Fruit fly (Drosophila melanogaster) whole organism, embryonic: Measurements from ENCODE around the gene CG6066.

Experiments used
- Bgb ChIP-seq: fragments of 200-800 bp; sonication (Bioruptor generic); IDR thresholded peaks from 2 replicates; pipeline ENCODE4 v1.3.6; 2022; ENCODE audit warnings: missing biosample characterization, missing genetic modification characterization; ENCODE audit not compliant: partially characterized antibody
- CG11695 ChIP-seq: fragments of 200-800 bp; sonication (Bioruptor generic); IDR thresholded peaks from 3 replicates; pipeline ENCODE4 v1.3.6; 2022; ENCODE audit warnings: missing biosample characterization, missing genetic modification characterization
- CG13287 ChIP-seq: fragments of 200-800 bp; sonication (Bioruptor generic); IDR thresholded peaks from 2 replicates; pipeline ENCODE4 v1.3.6; 2022; ENCODE audit warnings: missing biosample characterization, missing genetic modification characterization; ENCODE audit not compliant: partially characterized antibody
- CG13775 ChIP-seq: fragments of 200-800 bp; sonication (Bioruptor generic); optimal IDR thresholded peaks from 3 replicates; lab custom pipeline; 2017; ENCODE audit warnings: missing biosample characterization, mild to moderate bottlenecking, missing genetic modification characterization
- CG14014 ChIP-seq: fragments of 200-800 bp; sonication (Bioruptor generic); IDR thresholded peaks from 2 replicates; pipeline ENCODE4 v1.3.6; 2022; ENCODE audit warnings: missing biosample characterization, missing genetic modification characterization
- CG14710 ChIP-seq: fragments of 200-800 bp; sonication (Bioruptor generic); optimal IDR thresholded peaks from 3 replicates; lab custom pipeline; 2019; ENCODE audit warnings: missing biosample characterization, mild to moderate bottlenecking, missing genetic modification characterization, moderate library complexity
- CG1603 ChIP-seq: fragments of 200-800 bp; sonication (Bioruptor generic); optimal IDR thresholded peaks from 2 replicates; lab custom pipeline; 2019; ENCODE audit warnings: missing biosample characterization, mild to moderate bottlenecking, missing genetic modification characterization, moderate library complexity
- CG16779 ChIP-seq: fragments of 200-800 bp; sonication (Bioruptor generic); IDR thresholded peaks from 2 replicates; pipeline ENCODE4 v1.3.6; 2022; ENCODE audit warnings: missing biosample characterization, missing genetic modification characterization
- CG18011 ChIP-seq: fragments of 200-800 bp; sonication (Bioruptor generic); optimal IDR thresholded peaks from 2 replicates; lab custom pipeline; 2017; ENCODE audit warnings: missing biosample characterization, missing genetic modification characterization, mild to moderate bottlenecking, moderate library complexity, missing genotype
- CG2678 ChIP-seq: fragments of 200-800 bp; sonication (Bioruptor generic); optimal IDR thresholded peaks from 3 replicates; lab custom pipeline; 2019; ENCODE audit warnings: missing biosample characterization, mild to moderate bottlenecking, missing genetic modification characterization, moderate library complexity
- CG3407 ChIP-seq: fragments of 200-800 bp; sonication (Bioruptor generic); optimal IDR thresholded peaks from 2 replicates; lab custom pipeline; 2018; ENCODE audit warnings: missing biosample characterization, mild to moderate bottlenecking, missing genetic modification characterization
- CG34422 ChIP-seq: fragments of 200-800 bp; sonication (Bioruptor generic); IDR thresholded peaks from 3 replicates; pipeline ENCODE4 v1.3.6; 2022; ENCODE audit warnings: missing biosample characterization, missing genetic modification characterization
- CG3995 ChIP-seq: fragments of 200-800 bp; sonication (Bioruptor generic); optimal IDR thresholded peaks from 3 replicates; lab custom pipeline; 2016; ENCODE audit warnings: missing biosample characterization, missing genetic modification characterization
- CG4328 ChIP-seq: fragments of 200-800 bp; sonication (Bioruptor generic); optimal IDR thresholded peaks from 3 replicates; lab custom pipeline; 2017; ENCODE audit warnings: missing biosample characterization, missing genetic modification reagents, missing genetic modification characterization
- CG4617 ChIP-seq: fragments of 200-800 bp; sonication (Bioruptor generic); optimal IDR thresholded peaks from 3 replicates; lab custom pipeline; 2016; ENCODE audit warnings: missing biosample characterization, missing genetic modification characterization, borderline replicate concordance
- CG6654 ChIP-seq: fragments of 200-800 bp; sonication (Bioruptor generic); optimal IDR thresholded peaks from 2 replicates; lab custom pipeline; 2017; ENCODE audit warnings: missing biosample characterization, mild to moderate bottlenecking, missing genetic modification characterization
- CG8290 ChIP-seq, 3 experiments: fragments of 200-800 bp; sonication (Bioruptor generic); optimal IDR thresholded peaks; 2 replicates each; lab custom pipeline; 2016 to 2019; ENCODE audit warnings: missing biosample characterization in 3 of 3, missing genetic modification characterization in 3 of 3, mild to moderate bottlenecking in 2 of 3, moderate library complexity in 1 of 3
- Chrac-16 ChIP-seq: fragments of 200-800 bp; sonication (Bioruptor generic); optimal IDR thresholded peaks from 3 replicates; lab custom pipeline; 2016; ENCODE audit warnings: missing biosample characterization, missing genetic modification characterization
- Ets97D ChIP-seq: fragments of 200-800 bp; sonication (Bioruptor generic); optimal IDR thresholded peaks from 3 replicates; lab custom pipeline; 2016; ENCODE audit warnings: missing biosample characterization, missing genetic modification characterization
- Hr78 ChIP-seq, 2 experiments: fragments of 200-800 bp in 1 of 2; fragments of >200 bp in 1 of 2; sonication (Bioruptor generic) in 1 of 2; optimal IDR thresholded peaks; 2 replicates each; lab custom pipeline; 2017 to 2019; ENCODE audit warnings: missing biosample characterization in 2 of 2, missing genetic modification characterization in 2 of 2, mild to moderate bottlenecking in 1 of 2, moderate library complexity in 1 of 2
- MBD-R2 ChIP-seq: fragments of 200-800 bp; sonication (Bioruptor generic); IDR thresholded peaks from 2 replicates; pipeline ENCODE4 v1.3.6; 2022; ENCODE audit warnings: missing biosample characterization, missing genetic modification characterization
- Med ChIP-seq: fragments of 200-800 bp; sonication (Bioruptor generic); peaks from one replicate; lab custom pipeline; 2016; ENCODE audit warnings: missing biosample characterization, missing genetic modification characterization, mild to moderate bottlenecking, inconsistent platforms, moderate library complexity
- Myb ChIP-seq: fragments of 200-800 bp; sonication (Bioruptor generic); optimal IDR thresholded peaks from 2 replicates; lab custom pipeline; 2016; ENCODE audit warnings: missing biosample characterization, missing genetic modification characterization
- Nf-YB ChIP-seq: fragments of 200-800 bp; sonication (Bioruptor generic); optimal IDR thresholded peaks from 3 replicates; lab custom pipeline; 2019; ENCODE audit warnings: missing biosample characterization, mild to moderate bottlenecking, missing genetic modification characterization, moderate library complexity
- Opbp ChIP-seq: fragments of 200-800 bp; sonication (Bioruptor generic); IDR thresholded peaks from 3 replicates; pipeline ENCODE4 v1.3.6; 2022; ENCODE audit warnings: missing biosample characterization, missing genetic modification characterization; ENCODE audit not compliant: partially characterized antibody
- Rx ChIP-seq: fragments of 200-800 bp; sonication (Bioruptor generic); IDR thresholded peaks from 2 replicates; pipeline ENCODE4 v1.3.6; 2022; ENCODE audit warnings: missing biosample characterization, missing genetic modification characterization
- Scr ChIP-seq: fragments of 200-800 bp; sonication (Bioruptor generic); IDR thresholded peaks from 2 replicates; pipeline ENCODE4 v1.3.6; 2022; ENCODE audit warnings: missing biosample characterization, missing genetic modification characterization; ENCODE audit not compliant: partially characterized antibody
- TFAM ChIP-seq: fragments of 200-800 bp; sonication (Bioruptor generic); optimal IDR thresholded peaks from 2 replicates; lab custom pipeline; 2017; ENCODE audit warnings: missing biosample characterization, missing genetic modification characterization, inconsistent platforms
- amos ChIP-seq: fragments of 200-800 bp; sonication (Bioruptor generic); IDR thresholded peaks from 2 replicates; pipeline ENCODE4 v1.3.6; 2022; ENCODE audit warnings: missing biosample characterization, missing genetic modification characterization; ENCODE audit not compliant: partially characterized antibody
- crp ChIP-seq, 2 experiments: fragments of 200-800 bp; sonication (Bioruptor generic); optimal IDR thresholded peaks; 2 replicates in 1 of 2; 3 replicates in 1 of 2; lab custom pipeline; 2017; ENCODE audit warnings: missing biosample characterization in 2 of 2, missing genetic modification characterization in 2 of 2, mild to moderate bottlenecking in 1 of 2, moderate library complexity in 1 of 2
- grn ChIP-seq: fragments of 200-800 bp; sonication (Bioruptor generic); optimal IDR thresholded peaks from 3 replicates; lab custom pipeline; 2017; ENCODE audit warnings: missing biosample characterization, missing genetic modification characterization
- knrl ChIP-seq: fragments of 200-800 bp; sonication (Bioruptor generic); IDR thresholded peaks from 3 replicates; pipeline ENCODE4 v1.3.6; 2022; ENCODE audit warnings: missing biosample characterization, missing genetic modification characterization; ENCODE audit not compliant: partially characterized antibody
- lola ChIP-seq, 3 experiments: fragments of >200 bp in 2 of 3; fragments of 200-800 bp in 1 of 3; sonication (Bioruptor generic) in 1 of 3; optimal IDR thresholded peaks; 2 replicates each; lab custom pipeline; 2017 to 2019; ENCODE audit warnings: missing biosample characterization in 3 of 3, missing genetic modification characterization in 3 of 3, mild to moderate bottlenecking in 1 of 3, moderate library complexity in 1 of 3
- nmo ChIP-seq: fragments of 200-800 bp; sonication (Bioruptor generic); optimal IDR thresholded peaks from 2 replicates; lab custom pipeline; 2018; ENCODE audit warnings: missing biosample characterization, mild to moderate bottlenecking, missing genetic modification characterization, moderate library complexity
- odd ChIP-seq: fragments of 200-800 bp; sonication (Bioruptor generic); optimal IDR thresholded peaks from 2 replicates; lab custom pipeline; 2017; ENCODE audit warnings: missing biosample characterization, mild to moderate bottlenecking, missing genetic modification characterization
- pnt ChIP-seq: fragments of 200-800 bp; sonication (Bioruptor generic); optimal IDR thresholded peaks from 3 replicates; lab custom pipeline; 2016; ENCODE audit warnings: missing biosample characterization, missing genetic modification characterization
- pzg ChIP-seq: fragments of 200-800 bp; sonication (Bioruptor generic); optimal IDR thresholded peaks from 3 replicates; lab custom pipeline; 2018; ENCODE audit warnings: missing biosample characterization, mild to moderate bottlenecking, missing genetic modification characterization, moderate library complexity
- sens ChIP-seq: fragments of 200-800 bp; sonication (Bioruptor generic); peaks from one replicate; lab custom pipeline; 2016; ENCODE audit warnings: missing biosample characterization, missing genetic modification characterization
- slou ChIP-seq: fragments of 200-800 bp; sonication (Bioruptor generic); optimal IDR thresholded peaks from 3 replicates; lab custom pipeline; 2016; ENCODE audit warnings: missing biosample characterization, missing genetic modification characterization
- sna ChIP-seq: fragments of 200-800 bp; sonication (Bioruptor generic); IDR thresholded peaks from 2 replicates; pipeline ENCODE4 v1.3.6; 2022; ENCODE audit warnings: missing biosample characterization, missing genetic modification characterization; ENCODE audit not compliant: partially characterized antibody
- stc ChIP-seq: fragments of 200-800 bp; sonication (Bioruptor generic); IDR thresholded peaks from 2 replicates; pipeline ENCODE4 v1.3.6; 2022; ENCODE audit warnings: missing biosample characterization, missing genetic modification characterization
- stwl ChIP-seq: fragments of 200-800 bp; sonication (Bioruptor generic); optimal IDR thresholded peaks from 3 replicates; lab custom pipeline; 2018; ENCODE audit warnings: missing biosample characterization, mild to moderate bottlenecking, missing genetic modification characterization, moderate library complexity
- unc-4 ChIP-seq: fragments of 200-800 bp; sonication (Bioruptor generic); IDR thresholded peaks from 2 replicates; pipeline ENCODE4 v1.3.6; 2022; ENCODE audit warnings: missing biosample characterization, missing genetic modification characterization; ENCODE audit not compliant: partially characterized antibody
- unpg ChIP-seq: fragments of 200-800 bp; sonication (Bioruptor generic); optimal IDR thresholded peaks from 3 replicates; lab custom pipeline; 2018; ENCODE audit warnings: missing biosample characterization, mild to moderate bottlenecking, missing genetic modification characterization, moderate library complexity

CG6066 gene

DNA sequence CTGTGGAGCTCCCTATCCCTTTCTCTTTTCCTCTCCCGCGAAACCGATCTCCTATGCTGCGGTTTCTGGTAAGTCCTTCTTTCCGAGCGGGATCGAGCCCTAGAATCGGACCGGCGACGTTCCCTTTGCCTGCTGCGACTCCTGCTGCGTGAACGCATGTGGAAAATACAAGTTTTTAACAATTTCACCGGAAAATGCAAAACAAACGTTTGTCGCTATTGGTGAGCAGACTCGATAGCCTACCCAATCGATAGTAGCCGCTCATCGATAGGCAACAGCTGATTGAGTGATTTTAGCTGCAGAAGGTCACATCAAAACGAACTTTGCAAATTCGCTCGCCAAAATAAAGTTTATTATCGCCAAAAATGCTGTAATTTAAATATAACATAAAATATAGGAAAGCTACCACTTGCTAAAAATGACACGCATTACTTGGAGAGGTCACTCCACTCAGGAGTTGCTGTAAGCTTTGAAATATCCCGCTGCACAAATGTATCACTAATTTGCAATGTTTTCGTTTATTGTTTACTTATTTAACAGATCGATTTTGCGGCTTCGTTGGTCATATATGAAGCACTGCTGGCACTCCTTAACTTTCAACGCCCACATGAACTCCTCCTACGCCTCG is at the start of gene CG6066, which contains the start of gene CG5880 (continued):
- TF ChIP-seq CG3995 (GFP tag; lab: Kevin White, UChicago), result peak; percentile 22
- no peak for TF ChIP-seq TFAM (GFP tag; lab: Kevin White, UChicago)
- peak; percentile 67 for TF ChIP-seq CG4617 (GFP tag; lab: Kevin White, UChicago)
- peak; percentile 85 for TF ChIP-seq Opbp (GFP tag; lab: Robert Waterston, UW)
- no peak for TF ChIP-seq unpg (GFP tag; lab: Kevin White, UChicago)
- TF ChIP-seq CG14014 (GFP tag; lab: Robert Waterston, UW), result no peak
- TF ChIP-seq pzg, result peak; percentile 66
- peak; percentile 76 for TF ChIP-seq sna (GFP tag; lab: Robert Waterston, UW)
- TF ChIP-seq stc (GFP tag; lab: Robert Waterston, UW), result no peak
- peak in 1 of 2 experiments; percentile 21 for TF ChIP-seq Hr78 (GFP tag; optimal IDR thresholded peaks at IDR 0.05; lab: Kevin White, UChicago)
- 0 out of 2 replicates have a peak, but pooled peaks have one; percentile 2 for TF ChIP-seq CG16779 (GFP tag; lab: Robert Waterston, UW)
- TF ChIP-seq crp (GFP tag; optimal IDR thresholded peaks at IDR 0.05; lab: Kevin White, UChicago), result peak; percentile 70 to 95
- peak; percentile 9 for TF ChIP-seq nmo (GFP tag; lab: Kevin White, UChicago)
- peak; percentile 84; the same call in 1 of the 3 replicates for TF ChIP-seq CG34422 (GFP tag; lab: Robert Waterston, UW)
- TF ChIP-seq slou (GFP tag; lab: Kevin White, UChicago), result no peak
- TF ChIP-seq lola (GFP tag; optimal IDR thresholded peaks at IDR 0.05; lab: Kevin White, UChicago), result no peak
- TF ChIP-seq CG13775 (GFP tag; lab: Kevin White, UChicago), result no peak
- TF ChIP-seq knrl (GFP tag; lab: Robert Waterston, UW), result peak; percentile 78
- no peak for TF ChIP-seq CG11695 (GFP tag; lab: Robert Waterston, UW)
- no peak for TF ChIP-seq Rx
- TF ChIP-seq Chrac-16 (GFP tag; lab: Kevin White, UChicago), result no peak
- TF ChIP-seq sens, result peak; percentile 62
- TF ChIP-seq CG14710 (tag; lab: Kevin White, UChicago), result peak; percentile 14

DNA sequence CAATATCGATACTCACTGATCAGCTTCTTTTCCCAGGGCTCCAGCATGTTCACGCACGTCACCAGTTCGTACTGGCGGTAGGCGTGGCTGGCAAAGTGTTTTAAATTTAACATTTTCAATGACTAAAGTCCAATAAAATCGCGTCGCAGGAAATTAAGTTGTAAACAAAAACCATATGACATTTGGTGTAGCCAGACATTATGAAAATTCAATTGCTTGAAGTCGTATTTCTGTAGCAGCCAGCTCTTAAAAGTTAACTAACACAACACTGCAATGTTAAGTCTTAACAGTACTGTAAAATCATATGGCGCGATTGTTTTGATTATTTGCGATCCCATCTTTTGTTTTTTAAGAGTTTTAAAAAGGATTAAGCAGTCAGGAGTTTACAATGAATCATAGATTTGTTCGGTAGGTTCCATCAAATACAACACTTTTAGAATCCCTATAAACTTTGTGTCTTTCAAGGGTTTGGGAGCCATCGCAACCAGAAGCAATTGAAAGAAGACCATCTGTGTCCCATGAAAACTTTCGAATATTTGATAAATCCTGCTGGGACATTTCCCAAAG is 49.0 kb upstream of the CG6066 start, which contains the start of the genes CG34293 and spn-D:
Gene CG34293 (minus strand): TSS at position 160 of the 567 bp plus-strand sequence.
Gene spn-D (plus strand): TSS at position 301 of the 567 bp plus-strand sequence.
- peak; percentile 54 for TF ChIP-seq pzg
- TF ChIP-seq CG8290 (GFP tag; optimal IDR thresholded peaks at IDR 0.05; lab: Kevin White, UChicago), result no peak
- TF ChIP-seq CG8290 (tag; optimal IDR thresholded peaks at IDR 0.05; lab: Kevin White, UChicago), result no peak
- TF ChIP-seq MBD-R2 (GFP tag; lab: Robert Waterston, UW), result peak; percentile 94
- TF ChIP-seq odd (GFP tag; lab: Kevin White, UChicago), result no peak
- peak; percentile 97 for TF ChIP-seq CG18011 (GFP tag; lab: Kevin White, UChicago)
- no peak for TF ChIP-seq pnt (GFP tag; lab: Kevin White, UChicago)
- TF ChIP-seq Nf-YB (GFP tag; lab: Kevin White, UChicago), result no peak
- 0 out of 2 replicates have a peak, but pooled peaks have one; percentile 23 for TF ChIP-seq unc-4 (GFP tag; lab: Robert Waterston, UW)
- peak; percentile 53 for TF ChIP-seq stwl (tag; lab: Kevin White, UChicago)
- TF ChIP-seq CG13287 (GFP tag; lab: Robert Waterston, UW), result peak; percentile 64
- TF ChIP-seq amos (GFP tag; lab: Robert Waterston, UW), result 0 out of 2 replicates have a peak, but pooled peaks have one; percentile 18
- TF ChIP-seq CG3407, result no peak
- TF ChIP-seq Scr (GFP tag; lab: Robert Waterston, UW), result 0 out of 2 replicates have a peak, but pooled peaks have one; percentile 15
- no peak for TF ChIP-seq CG4328
- peak; percentile 8 for TF ChIP-seq Ets97D (GFP tag; lab: Kevin White, UChicago)
- peak; percentile 29 for TF ChIP-seq CG4617 (GFP tag; lab: Kevin White, UChicago)
- peak; percentile 5 for TF ChIP-seq grn (GFP tag; lab: Kevin White, UChicago)
- no peak for TF ChIP-seq Bgb (GFP tag; lab: Robert Waterston, UW)
- no peak for TF ChIP-seq CG6654 (GFP tag; lab: Kevin White, UChicago)
- peak; percentile 39 for TF ChIP-seq CG1603 (tag; lab: Kevin White, UChicago)
- peak in 1 of 2 experiments; percentile 81 for TF ChIP-seq crp (GFP tag; optimal IDR thresholded peaks at IDR 0.05; lab: Kevin White, UChicago)
- TF ChIP-seq CG2678 (tag; lab: Kevin White, UChicago), result no peak
- peak; percentile 18 for TF ChIP-seq Myb (GFP tag; lab: Kevin White, UChicago)
- TF ChIP-seq CG34422 (GFP tag; lab: Robert Waterston, UW), result 0 out of 3 replicates have a peak, but pooled peaks have one; percentile 13
- peak; percentile 4 for TF ChIP-seq Med (GFP tag; lab: Kevin White, UChicago)
- TF ChIP-seq knrl (GFP tag; lab: Robert Waterston, UW), result 0 out of 3 replicates have a peak, but pooled peaks have one; percentile 10
